Worm (Caenorhabditis elegans): ENCODE measurements around the gene Y50D4B.1.

Gene Y50D4B.1

DNA sequence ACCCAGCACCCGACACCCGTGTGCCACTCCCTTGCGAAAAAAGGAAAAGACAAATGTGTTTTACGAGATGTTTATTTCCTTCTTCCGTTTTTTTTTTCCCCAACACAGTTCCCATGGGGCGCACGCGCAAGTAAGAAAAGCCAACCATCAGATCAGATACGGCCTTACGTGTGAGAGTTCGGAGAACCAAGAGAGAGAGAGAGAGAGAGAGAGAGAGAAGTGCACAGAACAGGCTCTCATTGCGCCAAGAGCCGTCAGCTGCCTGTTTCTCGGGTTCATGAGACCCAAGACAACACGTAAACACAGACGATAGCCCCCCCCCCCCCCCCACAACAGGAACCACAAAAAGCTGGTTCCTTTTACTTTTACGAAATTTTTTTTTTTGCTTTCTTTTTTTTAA, 39.1 kb downstream of the Y50D4B.1 start:
- TF ChIP-seq swsn-7 (tag; optimal IDR thresholded peaks at IDR 0.05) (no peak), nhr-12 (tag; optimal IDR thresholded peaks at IDR 0.05) (no peak), C34B4.2 (tag; optimal IDR thresholded peaks at IDR 0.05) (no peak), C16A3.4 (tag; optimal IDR thresholded peaks at IDR 0.05) (no peak), vab-15 (tag; optimal IDR thresholded peaks at IDR 0.05) (no peak), isw-1 (GFP tag; IDR thresholded peaks at IDR 0.05) (no peak), efl-1 (optimal IDR thresholded peaks at IDR 0.05) (no peak), efl-1 (GFP tag; optimal IDR thresholded peaks at IDR 0.05 in 1 of 2) (peak in 1 of 2 experiments; percentile 52), blmp-1 (tag; optimal IDR thresholded peaks at IDR 0.05) (no peak), fkh-8 (tag; optimal IDR thresholded peaks at IDR 0.05) (no peak), ztf-11 (tag; optimal IDR thresholded peaks at IDR 0.05) (no peak), lin-39 (tag; optimal IDR thresholded peaks at IDR 0.05) (no peak), nhr-237 (tag; optimal IDR thresholded peaks at IDR 0.05) (no peak), nhr-19 (GFP tag; conservative IDR thresholded peaks at IDR 0.05) (peak; percentile 27), nhr-76 (tag; optimal IDR thresholded peaks at IDR 0.05) (no peak), egl-27 (tag; optimal IDR thresholded peaks at IDR 0.05) (no peak), fkh-4 (tag; optimal IDR thresholded peaks at IDR 0.05; ENCODE audit: borderline replicate concordance) (no peak), elt-2 (tag; optimal IDR thresholded peaks at IDR 0.05) (no peak), unc-130 (tag; optimal IDR thresholded peaks at IDR 0.05) (peak; percentile 9), rnt-1 (tag; optimal IDR thresholded peaks at IDR 0.05) (peak; percentile 77), zip-4 (GFP tag; optimal IDR thresholded peaks at IDR 0.05) (no peak), C04F5.9 (tag; optimal IDR thresholded peaks at IDR 0.05) (no peak), ztf-4 (tag; optimal IDR thresholded peaks at IDR 0.05) (no peak), mef-2 (tag; optimal IDR thresholded peaks at IDR 0.05) (no peak), alr-1 (tag; optimal IDR thresholded peaks at IDR 0.05; ENCODE audit: borderline replicate concordance) (no peak), lir-3 (tag; optimal IDR thresholded peaks at IDR 0.05; ENCODE audit: poor library complexity) (no peak), nhr-28 (tag; optimal IDR thresholded peaks at IDR 0.05) (no peak), hpl-2 (GFP tag; optimal IDR thresholded peaks at IDR 0.05) (no peak), ces-1 (GFP tag; optimal IDR thresholded peaks at IDR 0.05) (no peak), fos-1 (tag; optimal IDR thresholded peaks at IDR 0.05) (no peak), unc-30 (tag; optimal IDR thresholded peaks at IDR 0.05) (no peak)

DNA sequence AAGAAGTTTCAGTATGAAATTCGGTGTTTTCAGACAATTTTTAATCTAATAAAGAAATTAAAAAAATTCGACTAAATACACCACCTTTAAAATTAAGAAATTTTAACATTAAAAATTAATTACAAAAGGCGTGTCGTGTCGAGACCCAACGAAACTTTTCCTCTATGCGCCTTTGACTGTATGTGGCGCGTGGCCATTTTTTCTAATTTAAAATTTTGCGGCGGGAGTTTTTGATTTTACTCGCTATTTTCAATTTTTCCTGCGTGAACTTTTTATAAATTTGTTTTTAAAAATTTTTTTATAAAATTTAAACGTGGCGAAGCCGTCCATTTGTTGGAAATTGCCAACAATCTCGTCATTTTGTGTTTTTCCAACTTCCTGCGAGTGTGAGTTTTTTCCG, 40.0 kb downstream of the Y50D4B.1 start:
- no peak for TF ChIP-seq snu-23 (GFP tag; optimal IDR thresholded peaks at IDR 0.05)
- no peak for TF ChIP-seq lin-39 (tag; optimal IDR thresholded peaks at IDR 0.05)
- TF ChIP-seq dsc-1 (tag; optimal IDR thresholded peaks at IDR 0.05) = no peak
- TF ChIP-seq hpl-2 (GFP tag; optimal IDR thresholded peaks at IDR 0.05) = no peak
- TF ChIP-seq fkh-10 (GFP tag; optimal IDR thresholded peaks at IDR 0.05) = no peak
- TF ChIP-seq swsn-7 (tag; optimal IDR thresholded peaks at IDR 0.05) = no peak
- TF ChIP-seq elt-3 (tag; optimal IDR thresholded peaks at IDR 0.05) = no peak
- no peak for TF ChIP-seq zag-1 (tag; optimal IDR thresholded peaks at IDR 0.05)
- no peak for TF ChIP-seq nhr-47 (tag; optimal IDR thresholded peaks at IDR 0.05)
- no peak for TF ChIP-seq jun-1 (tag; optimal IDR thresholded peaks at IDR 0.05)
- no peak for TF ChIP-seq ztf-11 (tag; optimal IDR thresholded peaks at IDR 0.05)
- no peak for TF ChIP-seq nhr-19 (GFP tag; conservative IDR thresholded peaks at IDR 0.05)
- TF ChIP-seq lin-13 (GFP tag; optimal IDR thresholded peaks at IDR 0.05) = no peak
- no peak for TF ChIP-seq pax-3 (tag; optimal IDR thresholded peaks at IDR 0.05)
- no peak for TF ChIP-seq hlh-17 (GFP tag; optimal IDR thresholded peaks at IDR 0.05; ENCODE audit: borderline replicate concordance)
- TF ChIP-seq nhr-237 (tag; optimal IDR thresholded peaks at IDR 0.05) = no peak
- no peak for TF ChIP-seq sox-4 (tag; optimal IDR thresholded peaks at IDR 0.05)
- no peak for TF ChIP-seq pqm-1 (tag; optimal IDR thresholded peaks at IDR 0.05)

All from whole organism, L1 larva.